Fruit fly (Drosophila melanogaster): Measurements from ENCODE around the gene CG6729.
A peak's percentile ranks its signal among the peaks of the same experiment; 100 is the strongest.

Gene CG6729

DNA sequence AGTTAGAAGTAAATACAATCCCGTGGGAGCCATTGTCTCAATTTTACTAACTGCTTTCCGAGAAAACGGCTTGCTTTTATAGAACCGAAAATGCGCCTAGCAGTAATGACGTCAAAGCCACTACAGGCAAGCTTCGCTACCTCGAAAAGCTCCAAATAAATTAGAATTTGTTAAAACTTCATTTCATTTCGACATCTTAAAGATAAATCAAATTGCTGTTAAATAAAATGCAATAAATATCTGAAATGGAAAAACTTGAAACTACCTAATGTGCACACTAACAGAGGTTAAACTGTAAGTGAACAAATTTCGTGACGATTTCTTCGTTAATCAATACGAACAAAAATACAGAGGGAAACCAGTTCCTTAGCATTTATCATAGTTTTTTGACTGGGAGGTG lies 45.7 kb downstream of the CG6729 start, which contains the start of gene CG7300 (continued):
- TF ChIP-seq pan (optimal IDR thresholded peaks at IDR 0.05): no peak
- peak in 1 of 2 experiments; percentile 72 for TF ChIP-seq pan (GFP tag; optimal IDR thresholded peaks at IDR 0.05 in 1 of 2, IDR thresholded peaks at IDR 0.05 in 1 of 2)
- TF ChIP-seq Rfx (GFP tag; IDR thresholded peaks at IDR 0.05): peak; percentile 89
- peak; percentile 30; the same call in 1 of the 2 replicates for TF ChIP-seq E2f2 (GFP tag; IDR thresholded peaks at IDR 0.05)
- no peak; the same call in 2 of the 3 replicates for TF ChIP-seq croc (GFP tag; conservative IDR thresholded peaks at IDR 0.05)
- peak; percentile 61 for TF ChIP-seq CG9215 (GFP tag; IDR thresholded peaks at IDR 0.05)
- TF ChIP-seq CG4404 (GFP tag; IDR thresholded peaks at IDR 0.05): no peak
- no peak for TF ChIP-seq Jarid2 (GFP tag; optimal IDR thresholded peaks at IDR 0.05)
- 0 out of 2 replicates have a peak, but pooled peaks have one; percentile 30 for TF ChIP-seq Adf1 (GFP tag; IDR thresholded peaks at IDR 0.05)
- peak; percentile 34; the same call in 1 of the 2 replicates for TF ChIP-seq ssp (GFP tag; IDR thresholded peaks at IDR 0.05)
- TF ChIP-seq CG17802 (tag; optimal IDR thresholded peaks at IDR 0.05): no peak
- TF ChIP-seq Bteb2 (GFP tag; optimal IDR thresholded peaks at IDR 0.05): peak; percentile 68
- TF ChIP-seq ken (GFP tag; IDR thresholded peaks at IDR 0.05): no peak
- peak; percentile 73 for TF ChIP-seq row (GFP tag; IDR thresholded peaks at IDR 0.05)
- peak; percentile 58 for TF ChIP-seq CG12391 (tag; optimal IDR thresholded peaks at IDR 0.05)
- TF ChIP-seq CG7786 (GFP tag; optimal IDR thresholded peaks at IDR 0.05): peak; percentile 24
- TF ChIP-seq CoRest (tag; optimal IDR thresholded peaks at IDR 0.05): peak; percentile 48
- no peak for TF ChIP-seq luna (GFP tag; optimal IDR thresholded peaks at IDR 0.05)
- TF ChIP-seq sens-2 (GFP tag; IDR thresholded peaks at IDR 0.05): no peak
- TF ChIP-seq Ets65A (GFP tag): peak; percentile 90
- TF ChIP-seq CG18619 (GFP tag; optimal IDR thresholded peaks at IDR 0.05): peak; percentile 23
- no peak for TF ChIP-seq prd (optimal IDR thresholded peaks at IDR 0.05)
- TF ChIP-seq prd (GFP tag; IDR thresholded peaks at IDR 0.05): peak; percentile 66; the same call in 2 of the 3 replicates
- TF ChIP-seq Max (GFP tag; optimal IDR thresholded peaks at IDR 0.05): peak; percentile 16
- no peak for TF ChIP-seq CG17186 (GFP tag; optimal IDR thresholded peaks at IDR 0.05)
- TF ChIP-seq Fer3 (tag; optimal IDR thresholded peaks at IDR 0.05): peak; percentile 62
- TF ChIP-seq CG11560 (tag; IDR thresholded peaks at IDR 0.05): no peak
- TF ChIP-seq Xbp1 (GFP tag; optimal IDR thresholded peaks at IDR 0.05): peak; percentile 56
- TF ChIP-seq H2.0 (GFP tag; IDR thresholded peaks at IDR 0.05): peak; percentile 35; the same call in 1 of the 2 replicates
- peak; percentile 8 for TF ChIP-seq CG14710 (tag; optimal IDR thresholded peaks at IDR 0.05)
- 0 out of 2 replicates have a peak, but pooled peaks have one; percentile 43 for TF ChIP-seq wdn (GFP tag; IDR thresholded peaks at IDR 0.05)
- TF ChIP-seq CG1602 (GFP tag; optimal IDR thresholded peaks at IDR 0.05): peak; percentile 22
- peak in 1 of 3 experiments; percentile 21 for TF ChIP-seq lola (GFP tag; optimal IDR thresholded peaks at IDR 0.05)
- peak; percentile 47 for TF ChIP-seq Dek (tag; optimal IDR thresholded peaks at IDR 0.05)
- TF ChIP-seq cas (GFP tag; IDR thresholded peaks at IDR 0.05): no peak
- TF ChIP-seq jumu (GFP tag; optimal IDR thresholded peaks at IDR 0.05): no peak
- no peak for TF ChIP-seq sug (tag; optimal IDR thresholded peaks at IDR 0.05)
- TF ChIP-seq Dll (GFP tag; IDR thresholded peaks at IDR 0.05; ENCODE audit: partially characterized antibody): no peak
- no peak for TF ChIP-seq MESR4 (GFP tag; optimal IDR thresholded peaks at IDR 0.05)
- TF ChIP-seq gem (tag; optimal IDR thresholded peaks at IDR 0.05): peak; percentile 77
- no peak for TF ChIP-seq Bdp1 (GFP tag; optimal IDR thresholded peaks at IDR 0.05)
- peak; percentile 57 for TF ChIP-seq Dip3 (GFP tag; optimal IDR thresholded peaks at IDR 0.05)
- peak; percentile 15 for TF ChIP-seq CG16815 (GFP tag; optimal IDR thresholded peaks at IDR 0.05)
- TF ChIP-seq CG9817 (tag; optimal IDR thresholded peaks at IDR 0.05): peak; percentile 41
- peak; percentile 45 to 52 for TF ChIP-seq dpn (GFP tag; optimal IDR thresholded peaks at IDR 0.05)
- peak; percentile 38; the same call in 1 of the 2 replicates for TF ChIP-seq CG11696 (GFP tag; IDR thresholded peaks at IDR 0.05)
- TF ChIP-seq CG31388 (GFP tag; optimal IDR thresholded peaks at IDR 0.05): peak; percentile 27
- no peak for TF ChIP-seq CHES-1-like (GFP tag; optimal IDR thresholded peaks at IDR 0.05)
- peak; percentile 61 for TF ChIP-seq CG17359 (tag; optimal IDR thresholded peaks at IDR 0.05)
- TF ChIP-seq Lpt (GFP tag; optimal IDR thresholded peaks at IDR 0.05): no peak
- TF ChIP-seq ap (GFP tag; IDR thresholded peaks at IDR 0.05): no peak
- TF ChIP-seq CG8924 (tag; optimal IDR thresholded peaks at IDR 0.05): peak; percentile 36

Data from whole organism, embryonic.